Fruit fly (Drosophila melanogaster) whole organism, embryonic: ENCODE results near the gene Hr78.

Experiments used
- Abd-B ChIP-seq: fragments of 200-800 bp; sonication (Bioruptor generic); optimal IDR thresholded peaks from 2 replicates; lab custom pipeline; 2018; ENCODE audit warnings: missing biosample characterization, mild to moderate bottlenecking, missing genetic modification characterization, moderate library complexity
- Ada2b ChIP-seq: fragments of 200-800 bp; sonication (Bioruptor generic); IDR thresholded peaks from 2 replicates; pipeline ENCODE4 v1.3.6; 2022; ENCODE audit warnings: missing biosample characterization, missing genetic modification characterization
- Adf1 ChIP-seq: fragments of 200-800 bp; sonication (Bioruptor generic); IDR thresholded peaks from 2 replicates; pipeline ENCODE4 v1.3.6; 2022; ENCODE audit warnings: missing biosample characterization, missing genetic modification characterization
- B-H2 ChIP-seq: fragments of 200-800 bp; sonication (Bioruptor generic); optimal IDR thresholded peaks from 2 replicates; lab custom pipeline; 2018; ENCODE audit warnings: missing biosample characterization, mild to moderate bottlenecking, missing genetic modification characterization
- Blimp-1 ChIP-seq: fragments of 200-800 bp; sonication (Bioruptor generic); optimal IDR thresholded peaks from 3 replicates; lab custom pipeline; 2018; ENCODE audit warnings: missing biosample characterization, missing genetic modification characterization, mild to moderate bottlenecking, moderate library complexity, missing genetic modification reagents
- Bteb2 ChIP-seq: fragments of 200-800 bp; sonication (Bioruptor generic); optimal IDR thresholded peaks from 2 replicates; lab custom pipeline; 2016; ENCODE audit warnings: missing biosample characterization, missing genetic modification characterization
- CG14050 ChIP-seq: fragments of 200-800 bp; sonication (Bioruptor generic); IDR thresholded peaks from 3 replicates; pipeline ENCODE4 v1.3.6; 2022; ENCODE audit warnings: missing biosample characterization, missing genetic modification characterization
- CG14710 ChIP-seq: fragments of 200-800 bp; sonication (Bioruptor generic); optimal IDR thresholded peaks from 3 replicates; lab custom pipeline; 2019; ENCODE audit warnings: missing biosample characterization, mild to moderate bottlenecking, missing genetic modification characterization, moderate library complexity
- CG14965 ChIP-seq: fragments of 200-800 bp; sonication (Bioruptor generic); optimal IDR thresholded peaks from 2 replicates; lab custom pipeline; 2016; ENCODE audit warnings: missing biosample characterization, missing genetic modification characterization, borderline replicate concordance
- CG15479 ChIP-seq: fragments of 200-800 bp; sonication (Bioruptor generic); optimal IDR thresholded peaks from 3 replicates; lab custom pipeline; 2019; ENCODE audit warnings: missing biosample characterization, mild to moderate bottlenecking, missing genetic modification characterization, moderate library complexity
- CG15514 ChIP-seq: fragments of 200-800 bp; sonication (Bioruptor generic); optimal IDR thresholded peaks from 3 replicates; lab custom pipeline; 2017; ENCODE audit warnings: missing biosample characterization, missing genetic modification characterization, mild to moderate bottlenecking, moderate library complexity, missing genetic modification reagents
- CG16813 ChIP-seq: fragments of 200-800 bp; sonication (Bioruptor generic); IDR thresholded peaks from 3 replicates; pipeline ENCODE4 v1.3.6; 2022; ENCODE audit warnings: missing biosample characterization, missing genetic modification characterization; ENCODE audit not compliant: partially characterized antibody
- CG2116 ChIP-seq: fragments of 200-800 bp; sonication (Bioruptor generic); optimal IDR thresholded peaks from 3 replicates; lab custom pipeline; 2018; ENCODE audit warnings: missing biosample characterization, mild to moderate bottlenecking, missing genetic modification characterization
- CG2199 ChIP-seq: fragments of 200-800 bp; sonication (Bioruptor generic); IDR thresholded peaks from 3 replicates; pipeline ENCODE4 v1.3.6; 2022; ENCODE audit warnings: missing biosample characterization, missing genetic modification characterization
- CG4282 ChIP-seq: fragments of 200-800 bp; sonication (Bioruptor generic); optimal IDR thresholded peaks from 2 replicates; lab custom pipeline; 2016; ENCODE audit warnings: missing biosample characterization, missing genetic modification characterization
- CG4820 ChIP-seq: fragments of 200-800 bp; sonication (Bioruptor generic); optimal IDR thresholded peaks from 3 replicates; lab custom pipeline; 2016; ENCODE audit warnings: missing biosample characterization, missing genetic modification characterization
- CG5953 ChIP-seq: fragments of 200-800 bp; sonication (Bioruptor generic); IDR thresholded peaks from 2 replicates; pipeline ENCODE4 v1.3.6; 2022; ENCODE audit warnings: missing biosample characterization, missing genetic modification characterization
- CG8359 ChIP-seq: fragments of 200-800 bp; sonication (Bioruptor generic); optimal IDR thresholded peaks from 2 replicates; lab custom pipeline; 2017; ENCODE audit warnings: missing biosample characterization, mild to moderate bottlenecking, missing genetic modification characterization, borderline replicate concordance
- CHES-1-like ChIP-seq: fragments of 200-800 bp; sonication (Bioruptor generic); optimal IDR thresholded peaks from 2 replicates; lab custom pipeline; 2016; ENCODE audit warnings: missing biosample characterization, missing genetic modification characterization
- Chrac-16 ChIP-seq: fragments of 200-800 bp; sonication (Bioruptor generic); optimal IDR thresholded peaks from 3 replicates; lab custom pipeline; 2016; ENCODE audit warnings: missing biosample characterization, missing genetic modification characterization
- CkIIα-i1 ChIP-seq: fragments of 200-800 bp; sonication (Bioruptor generic); IDR thresholded peaks from 2 replicates; pipeline ENCODE4 v1.3.6; 2022; ENCODE audit warnings: missing biosample characterization, missing genetic modification characterization
- ERR ChIP-seq: fragments of 200-800 bp; sonication (Bioruptor generic); optimal IDR thresholded peaks from 2 replicates; lab custom pipeline; 2016; ENCODE audit warnings: missing biosample characterization, missing genetic modification characterization
- Elba2 ChIP-seq: fragments of 200-800 bp; sonication (Bioruptor generic); optimal IDR thresholded peaks from 3 replicates; lab custom pipeline; 2016; ENCODE audit warnings: missing biosample characterization, missing genetic modification characterization
- Ets65A ChIP-seq: fragments of 200-800 bp; sonication (Bioruptor generic); peaks from one replicate; lab custom pipeline; 2016; ENCODE audit warnings: missing biosample characterization, missing genetic modification characterization
- Gsc ChIP-seq: fragments of 200-800 bp; sonication (Bioruptor generic); IDR thresholded peaks from 2 replicates; pipeline ENCODE4 v1.3.6; 2022; ENCODE audit warnings: missing biosample characterization, missing genetic modification characterization
- Hr3 ChIP-seq: fragments of 200-800 bp; sonication (Bioruptor generic); optimal IDR thresholded peaks from 3 replicates; lab custom pipeline; 2016; ENCODE audit warnings: missing biosample characterization, missing genetic modification characterization
- Med ChIP-seq: fragments of 200-800 bp; sonication (Bioruptor generic); peaks from one replicate; lab custom pipeline; 2016; ENCODE audit warnings: missing biosample characterization, missing genetic modification characterization, mild to moderate bottlenecking, inconsistent platforms, moderate library complexity
- Oaz ChIP-seq: fragments of 200-800 bp; sonication (Bioruptor generic); IDR thresholded peaks from 2 replicates; pipeline ENCODE4 v1.3.6; 2022; ENCODE audit warnings: missing biosample characterization, missing genetic modification characterization
- Six4 ChIP-seq: fragments of 200-800 bp; sonication (Bioruptor generic); optimal IDR thresholded peaks from 2 replicates; lab custom pipeline; 2016; ENCODE audit warnings: missing biosample characterization, missing genetic modification characterization
- ash1 ChIP-seq: fragments of 200-800 bp; sonication (Bioruptor generic); optimal IDR thresholded peaks from 2 replicates; lab custom pipeline; 2018; ENCODE audit warnings: missing biosample characterization, mild to moderate bottlenecking, missing genetic modification characterization
- bab2 ChIP-seq: fragments of 200-800 bp; sonication (Bioruptor generic); optimal IDR thresholded peaks from 2 replicates; lab custom pipeline; 2016; ENCODE audit warnings: missing biosample characterization, missing genetic modification characterization
- chinmo ChIP-seq: fragments of 200-800 bp; sonication (Bioruptor generic); IDR thresholded peaks from 4 replicates; pipeline ENCODE4 v1.3.6; 2022; ENCODE audit warnings: missing biosample characterization, missing genetic modification characterization; ENCODE audit not compliant: partially characterized antibody
- danr ChIP-seq: fragments of 200-800 bp; sonication (Bioruptor generic); IDR thresholded peaks from 2 replicates; pipeline ENCODE4 v1.3.6; 2022; ENCODE audit warnings: missing biosample characterization, missing genetic modification characterization
- en ChIP-seq: fragments of 200-800 bp; sonication (Bioruptor generic); optimal IDR thresholded peaks from 2 replicates; lab custom pipeline; 2016; ENCODE audit warnings: missing biosample characterization, missing genetic modification characterization
- eve ChIP-seq, 2 experiments: fragments of >200 bp; optimal IDR thresholded peaks; 2 replicates each; lab custom pipeline; 2017; ENCODE audit warnings: missing biosample characterization in 2 of 2, missing genetic modification characterization in 2 of 2
- fd102C ChIP-seq: fragments of 200-800 bp; sonication (Bioruptor generic); optimal IDR thresholded peaks from 2 replicates; lab custom pipeline; 2018; ENCODE audit warnings: missing biosample characterization, mild to moderate bottlenecking, missing genetic modification characterization, moderate library complexity
- fru ChIP-seq: fragments of >200 bp; optimal IDR thresholded peaks from 2 replicates; lab custom pipeline; 2017
- nau ChIP-seq: fragments of 200-800 bp; sonication (Bioruptor generic); optimal IDR thresholded peaks from 3 replicates; lab custom pipeline; 2017; ENCODE audit warnings: missing biosample characterization, mild to moderate bottlenecking, missing genetic modification characterization, missing genetic modification reagents
- peb ChIP-seq: fragments of 200-800 bp; sonication (Bioruptor generic); IDR thresholded peaks from 2 replicates; pipeline ENCODE4 v1.3.6; 2022; ENCODE audit warnings: missing biosample characterization, missing genetic modification characterization
- sens ChIP-seq: fragments of 200-800 bp; sonication (Bioruptor generic); peaks from one replicate; lab custom pipeline; 2016; ENCODE audit warnings: missing biosample characterization, missing genetic modification characterization
- sisA ChIP-seq: fragments of 200-800 bp; sonication (Bioruptor generic); IDR thresholded peaks from 2 replicates; pipeline ENCODE4 v1.3.6; 2022; ENCODE audit warnings: missing biosample characterization, missing genetic modification characterization
- tin ChIP-seq: fragments of 200-800 bp; sonication (Bioruptor generic); optimal IDR thresholded peaks from 3 replicates; lab custom pipeline; 2016; ENCODE audit warnings: missing biosample characterization, missing genetic modification characterization
- tll ChIP-seq, 2 experiments: fragments of 200-800 bp in 1 of 2; fragments of >200 bp in 1 of 2; sonication (Bioruptor generic) in 1 of 2; optimal IDR thresholded peaks; 2 replicates each; lab custom pipeline; 2017 to 2019; ENCODE audit warnings: missing biosample characterization in 2 of 2, missing genetic modification characterization in 2 of 2, mild to moderate bottlenecking in 1 of 2, moderate library complexity in 1 of 2
- trem ChIP-seq: fragments of 200-800 bp; optimal IDR thresholded peaks from 3 replicates; lab custom pipeline; 2019; ENCODE audit warnings: missing biosample characterization, mild to moderate bottlenecking, missing genetic modification characterization, moderate library complexity
- zen ChIP-seq: fragments of 200-800 bp; sonication (Bioruptor generic); optimal IDR thresholded peaks from 3 replicates; lab custom pipeline; 2018; ENCODE audit warnings: missing biosample characterization, mild to moderate bottlenecking, missing genetic modification characterization, moderate library complexity

The Hr78 gene

DNA sequence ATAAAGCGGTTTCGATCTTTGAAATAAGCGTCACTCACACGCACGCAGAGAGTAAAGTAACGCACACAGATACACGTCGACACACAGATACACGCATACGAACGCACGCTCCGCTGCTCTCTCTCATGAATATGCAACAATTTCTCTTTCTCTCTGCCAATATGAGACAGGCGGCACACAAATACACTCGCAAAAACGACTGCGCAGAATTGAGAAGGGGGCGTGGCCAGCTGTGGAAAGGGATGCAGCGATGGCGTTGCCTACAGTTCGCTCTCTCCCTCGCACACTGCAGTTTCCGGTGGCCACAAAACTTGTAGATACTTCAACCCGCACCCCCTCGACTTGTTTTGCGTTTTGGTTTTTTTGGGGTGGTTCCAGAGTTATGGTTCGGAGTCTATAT lies 17.7 kb downstream of the Hr78 start (continued):
- TF ChIP-seq en, result no peak
- TF ChIP-seq CG15514 (GFP tag; lab: Kevin White, UChicago), result peak; percentile 1
- TF ChIP-seq Hr3 (GFP tag; lab: Kevin White, UChicago), result no peak
- no peak for TF ChIP-seq Blimp-1 (GFP tag; lab: Kevin White, UChicago)
- peak; percentile 16; the same call in 1 of the 3 replicates for TF ChIP-seq CG14050 (GFP tag; lab: Robert Waterston, UW)
- TF ChIP-seq tin (GFP tag; lab: Kevin White, UChicago), result no peak
- TF ChIP-seq CG2116 (GFP tag; lab: Kevin White, UChicago), result peak; percentile 12
- peak; percentile 46; the same call in 1 of the 3 replicates for TF ChIP-seq CG2199 (GFP tag; lab: Robert Waterston, UW)
- no peak for TF ChIP-seq Oaz (GFP tag; lab: Robert Waterston, UW)
- no peak for TF ChIP-seq ERR (GFP tag; lab: Kevin White, UChicago)
- no peak for TF ChIP-seq CG4820
- TF ChIP-seq nau (GFP tag; lab: Kevin White, UChicago), result no peak
- TF ChIP-seq Elba2 (GFP tag; lab: Kevin White, UChicago), result no peak
- peak; percentile 3 for TF ChIP-seq CG14710 (tag; lab: Kevin White, UChicago)
- peak; percentile 83; the same call in 2 of the 4 replicates for TF ChIP-seq chinmo (GFP tag; lab: Robert Waterston, UW)
- TF ChIP-seq CG4282 (GFP tag; lab: Kevin White, UChicago), result no peak
- no peak for TF ChIP-seq CkIIα-i1 (GFP tag; lab: Robert Waterston, UW)
- no peak for TF ChIP-seq Chrac-16 (GFP tag; lab: Kevin White, UChicago)
- no peak for TF ChIP-seq ash1 (GFP tag; lab: Kevin White, UChicago)
- TF ChIP-seq Abd-B (GFP tag; lab: Kevin White, UChicago), result no peak
- no peak for TF ChIP-seq CHES-1-like (GFP tag; lab: Kevin White, UChicago)
- TF ChIP-seq CG14965 (GFP tag; lab: Kevin White, UChicago), result no peak
- no peak for TF ChIP-seq B-H2 (GFP tag; lab: Kevin White, UChicago)
- TF ChIP-seq Ada2b (GFP tag; lab: Robert Waterston, UW), result no peak
- TF ChIP-seq peb (GFP tag; lab: Robert Waterston, UW), result peak; percentile 16; the same call in 1 of the 2 replicates
- TF ChIP-seq bab2 (GFP tag; lab: Kevin White, UChicago), result no peak
- TF ChIP-seq fru (lab: Kevin White, UChicago), result no peak
- peak in 1 of 2 experiments; percentile 43 for TF ChIP-seq tll (GFP tag; optimal IDR thresholded peaks at IDR 0.05; lab: Kevin White, UChicago)
- TF ChIP-seq Adf1 (GFP tag; lab: Robert Waterston, UW), result peak; percentile 81
- TF ChIP-seq CG5953 (GFP tag; lab: Robert Waterston, UW), result peak; percentile 72; the same call in 1 of the 2 replicates
- no peak for TF ChIP-seq sisA (GFP tag; lab: Robert Waterston, UW)
- no peak for TF ChIP-seq Six4 (GFP tag; lab: Kevin White, UChicago)
- no peak for TF ChIP-seq danr (GFP tag; lab: Robert Waterston, UW)

DNA sequence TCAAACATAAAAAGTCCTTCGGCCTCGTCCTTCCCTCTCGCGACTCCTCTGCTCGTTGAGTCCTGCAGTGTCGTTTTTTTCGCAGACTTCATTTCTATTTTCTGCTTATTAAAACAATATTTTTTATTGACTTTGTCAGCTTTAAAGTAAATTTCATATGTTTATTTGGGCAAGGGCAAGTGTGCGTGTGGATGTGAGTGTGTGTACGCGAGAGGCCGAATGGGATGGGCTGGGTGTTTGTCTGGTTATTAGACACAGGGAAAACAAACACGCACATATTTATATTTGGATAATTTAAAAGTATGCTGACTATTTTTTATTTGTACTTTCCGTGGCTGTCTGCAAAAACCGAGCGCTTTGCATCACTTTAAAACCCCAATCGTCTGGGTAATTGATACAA lies 19.4 kb downstream of the Hr78 start:
- TF ChIP-seq eve (GFP tag; optimal IDR thresholded peaks at IDR 0.05; lab: Kevin White, UChicago) (no peak), Bteb2 (GFP tag; lab: Kevin White, UChicago) (no peak), fd102C (peak; percentile 72), Ets65A (GFP tag; lab: Kevin White, UChicago) (peak; percentile 50), tll (GFP tag; optimal IDR thresholded peaks at IDR 0.05; lab: Kevin White, UChicago) (peak in 1 of 2 experiments; percentile 60), Med (peak; percentile 66), CG14965 (GFP tag; lab: Kevin White, UChicago) (no peak), sens (peak; percentile 65), zen (tag; lab: Kevin White, UChicago) (peak; percentile 40), CG8359 (GFP tag; lab: Kevin White, UChicago) (no peak), Gsc (GFP tag; lab: Robert Waterston, UW) (no peak), CG16813 (GFP tag; lab: Robert Waterston, UW) (no peak), CG15479 (GFP tag; lab: Kevin White, UChicago) (peak; percentile 23), trem (tag; lab: Kevin White, UChicago) (no peak)
- TF ChIP-seq, all 482 proteins: peak for 7
